Worm (Caenorhabditis elegans) whole organism, L1 larva: Measurements from ENCODE around the gene nstp-6.

Experiments
- C16A3.4 ChIP-seq: fragments of 150-350 bp; optimal IDR thresholded peaks from 2 replicates; lab custom pipeline; 2014; ENCODE audit warnings: missing biosample characterization, missing genetic modification characterization
- Y116A8C.19 ChIP-seq: sonication (generic microtip); optimal IDR thresholded peaks from 2 replicates; lab custom pipeline; 2016; ENCODE audit warnings: missing compliant biosample characterization, missing genetic modification characterization, borderline replicate concordance
- ama-1 ChIP-seq: fragments of 150-350 bp; optimal IDR thresholded peaks from 2 replicates; lab custom pipeline; 2014
- blmp-1 ChIP-seq: fragments of 150-350 bp; optimal IDR thresholded peaks from 2 replicates; lab custom pipeline; 2014; ENCODE audit warnings: missing biosample characterization, missing genetic modification characterization
- ceh-63 ChIP-seq: fragments of 200-800 bp; sonication (Bioruptor generic); optimal IDR thresholded peaks from 2 replicates; lab custom pipeline; 2018; ENCODE audit warnings: mild to moderate bottlenecking, missing genetic modification characterization, missing compliant biosample characterization
- ceh-8 ChIP-seq: fragments of 200-800 bp; sonication (Bioruptor generic); optimal IDR thresholded peaks from 2 replicates; lab custom pipeline; 2018; ENCODE audit warnings: mild to moderate bottlenecking, missing genetic modification characterization, moderate library complexity, missing compliant biosample characterization
- ceh-82 ChIP-seq, 3 experiments: fragments of 150-350 bp in 1 of 3; sonication (generic microtip) in 2 of 3; optimal IDR thresholded peaks; 2 replicates each; lab custom pipeline; 2014 to 2017; ENCODE audit warnings: missing biosample characterization in 3 of 3, missing genetic modification characterization in 3 of 3
- ceh-88 ChIP-seq: fragments of 200-800 bp; sonication (Bioruptor generic); IDR thresholded peaks from 2 replicates; pipeline ENCODE4 v1.3.6; 2022; ENCODE audit warnings: missing genetic modification characterization, missing compliant biosample characterization
- dpl-1 ChIP-seq, 3 experiments: fragments of 150-350 bp in 2 of 3; sonication (generic microtip) in 1 of 3; optimal IDR thresholded peaks; 2 replicates each; lab custom pipeline; 2014 to 2017; ENCODE audit warnings: missing biosample characterization in 3 of 3, missing genetic modification characterization in 3 of 3, missing genetic modification reagents in 3 of 3
- dsc-1 ChIP-seq: sonication (generic microtip); optimal IDR thresholded peaks from 2 replicates; lab custom pipeline; 2016; ENCODE audit warnings: mild to moderate bottlenecking, missing genetic modification characterization, missing compliant biosample characterization
- efl-1 ChIP-seq, 4 experiments: fragments of 150-350 bp; optimal IDR thresholded peaks in 3 of 4; peaks in 1 of 4; 1 replicate in 1 of 4; 2 replicates in 3 of 4; lab custom pipeline; 2014; ENCODE audit warnings: missing biosample characterization in 2 of 4, missing genetic modification characterization in 2 of 4, missing genetic modification reagents in 2 of 4
- efl-3 ChIP-seq: fragments of 200-800 bp; sonication (Bioruptor generic); optimal IDR thresholded peaks from 2 replicates; lab custom pipeline; 2018; ENCODE audit warnings: mild to moderate bottlenecking, missing genetic modification characterization, missing compliant biosample characterization
- egl-27 ChIP-seq, 2 experiments: fragments of 150-350 bp in 1 of 2; sonication (generic microtip); optimal IDR thresholded peaks; 3 replicates each; lab custom pipeline; 2017 to 2018; ENCODE audit warnings: missing biosample characterization in 2 of 2, missing genetic modification characterization in 2 of 2, missing genetic modification reagents in 2 of 2
- elt-2 ChIP-seq: sonication (generic microtip); optimal IDR thresholded peaks from 2 replicates; lab custom pipeline; 2016; ENCODE audit warnings: missing genetic modification characterization, mild to moderate bottlenecking, inconsistent platforms, missing compliant biosample characterization, missing genetic modification reagents
- fkh-8 ChIP-seq: sonication (generic microtip); optimal IDR thresholded peaks from 2 replicates; lab custom pipeline; 2016; ENCODE audit warnings: mild to moderate bottlenecking, missing genetic modification characterization, missing compliant biosample characterization
- fos-1 ChIP-seq: fragments of 150-350 bp; optimal IDR thresholded peaks from 2 replicates; lab custom pipeline; 2014; ENCODE audit warnings: missing biosample characterization, missing genetic modification characterization
- grh-1 ChIP-seq: fragments of 200-800 bp; sonication (Bioruptor generic); IDR thresholded peaks from 2 replicates; pipeline ENCODE4 v1.3.6; 2022; ENCODE audit warnings: missing genetic modification reagents, missing genetic modification characterization, missing compliant biosample characterization
- hlh-17 ChIP-seq: fragments of 200-800 bp; sonication (Bioruptor generic); optimal IDR thresholded peaks from 2 replicates; lab custom pipeline; 2018; ENCODE audit warnings: missing genetic modification characterization, mild to moderate bottlenecking, missing compliant biosample characterization, moderate library complexity, borderline replicate concordance
- hlh-4 ChIP-seq: sonication (generic microtip); optimal IDR thresholded peaks from 2 replicates; lab custom pipeline; 2016; ENCODE audit warnings: mild to moderate bottlenecking, missing genetic modification characterization, missing compliant biosample characterization
- irx-1 ChIP-seq: sonication (generic microtip); optimal IDR thresholded peaks from 2 replicates; lab custom pipeline; 2016; ENCODE audit warnings: missing genetic modification characterization, missing compliant biosample characterization
- lin-15B ChIP-seq: fragments of 150-350 bp; sonication (generic microtip); optimal IDR thresholded peaks from 3 replicates; lab custom pipeline; 2014; ENCODE audit warnings: missing biosample characterization, missing genetic modification characterization
- lin-35 ChIP-seq, 2 experiments: fragments of 150-350 bp; optimal IDR thresholded peaks; 2 replicates each; lab custom pipeline; 2014; ENCODE audit warnings: missing biosample characterization in 2 of 2, missing genetic modification characterization in 2 of 2, missing genetic modification reagents in 2 of 2
- lsy-2 ChIP-seq, 2 experiments: fragments of 150-350 bp; optimal IDR thresholded peaks; 2 replicates each; lab custom pipeline; 2014; ENCODE audit warnings: missing biosample characterization in 2 of 2, missing genetic modification characterization in 2 of 2
- mef-2 ChIP-seq: fragments of 150-350 bp; optimal IDR thresholded peaks from 2 replicates; lab custom pipeline; 2014; ENCODE audit warnings: missing biosample characterization, missing genetic modification characterization
- nhr-11 ChIP-seq: fragments of 150-350 bp; optimal IDR thresholded peaks from 2 replicates; lab custom pipeline; 2014; ENCODE audit warnings: missing biosample characterization, missing genetic modification characterization
- nhr-12 ChIP-seq: sonication (generic microtip); optimal IDR thresholded peaks from 2 replicates; lab custom pipeline; 2017; ENCODE audit warnings: missing biosample characterization, missing genetic modification characterization
- nhr-20 ChIP-seq: sonication (generic microtip); optimal IDR thresholded peaks from 2 replicates; lab custom pipeline; 2016; ENCODE audit warnings: mild to moderate bottlenecking, missing genetic modification characterization, missing compliant biosample characterization
- nhr-71 ChIP-seq: sonication (generic microtip); optimal IDR thresholded peaks from 2 replicates; lab custom pipeline; 2016; ENCODE audit warnings: mild to moderate bottlenecking, missing genetic modification characterization, moderate library complexity, missing compliant biosample characterization
- nhr-76 ChIP-seq: sonication (generic microtip); optimal IDR thresholded peaks from 2 replicates; lab custom pipeline; 2017; ENCODE audit warnings: missing biosample characterization, missing genetic modification characterization
- nhr-77 ChIP-seq: fragments of 150-350 bp; optimal IDR thresholded peaks from 2 replicates; lab custom pipeline; 2014; ENCODE audit warnings: missing biosample characterization, missing genetic modification characterization
- pqm-1 ChIP-seq: sonication (generic microtip); optimal IDR thresholded peaks from 3 replicates; lab custom pipeline; 2017; ENCODE audit warnings: missing biosample characterization, missing genetic modification characterization
- snu-23 ChIP-seq: sonication (generic microtip); optimal IDR thresholded peaks from 2 replicates; lab custom pipeline; 2016; ENCODE audit warnings: missing genetic modification characterization, missing compliant biosample characterization
- sox-4 ChIP-seq: sonication (generic microtip); optimal IDR thresholded peaks from 2 replicates; lab custom pipeline; 2016; ENCODE audit warnings: missing genetic modification characterization, missing compliant biosample characterization
- swsn-7 ChIP-seq: sonication (generic microtip); optimal IDR thresholded peaks from 2 replicates; lab custom pipeline; 2016; ENCODE audit warnings: missing genetic modification characterization, missing compliant biosample characterization
- tbx-2 ChIP-seq: sonication (generic microtip); optimal IDR thresholded peaks from 2 replicates; lab custom pipeline; 2016; ENCODE audit warnings: missing genetic modification characterization, missing compliant biosample characterization
- tlp-1 ChIP-seq: fragments of 150-350 bp; optimal IDR thresholded peaks from 2 replicates; lab custom pipeline; 2014; ENCODE audit warnings: missing biosample characterization, missing genetic modification characterization
- unc-30 ChIP-seq: sonication (generic microtip); optimal IDR thresholded peaks from 2 replicates; lab custom pipeline; 2017; ENCODE audit warnings: missing biosample characterization, missing genetic modification characterization
- unc-62 ChIP-seq: fragments of 150-350 bp; optimal IDR thresholded peaks from 2 replicates; lab custom pipeline; 2014; ENCODE audit warnings: missing biosample characterization, missing genetic modification reagents, missing genetic modification characterization
- vab-15 ChIP-seq: sonication (generic microtip); optimal IDR thresholded peaks from 2 replicates; lab custom pipeline; 2017; ENCODE audit warnings: missing genotype, mild to moderate bottlenecking, missing genetic modification characterization, missing compliant biosample characterization
- zag-1 ChIP-seq: fragments of 150-350 bp; optimal IDR thresholded peaks from 2 replicates; lab custom pipeline; 2014; ENCODE audit warnings: missing biosample characterization, missing genetic modification characterization
- zip-4 ChIP-seq: fragments of 200-800 bp; sonication (Bioruptor generic); optimal IDR thresholded peaks from 2 replicates; lab custom pipeline; 2018; ENCODE audit warnings: mild to moderate bottlenecking, missing genetic modification characterization, moderate library complexity, missing compliant biosample characterization
- ztf-11 ChIP-seq, 2 experiments: sonication (generic microtip); optimal IDR thresholded peaks; 2 replicates each; lab custom pipeline; 2016 to 2017; ENCODE audit warnings: missing genetic modification characterization in 2 of 2, missing biosample characterization in 1 of 2, missing compliant biosample characterization in 1 of 2
- ztf-4 ChIP-seq: fragments of 150-350 bp; optimal IDR thresholded peaks from 2 replicates; lab custom pipeline; 2014; ENCODE audit warnings: missing biosample characterization, missing genetic modification characterization

Gene nstp-6

DNA sequence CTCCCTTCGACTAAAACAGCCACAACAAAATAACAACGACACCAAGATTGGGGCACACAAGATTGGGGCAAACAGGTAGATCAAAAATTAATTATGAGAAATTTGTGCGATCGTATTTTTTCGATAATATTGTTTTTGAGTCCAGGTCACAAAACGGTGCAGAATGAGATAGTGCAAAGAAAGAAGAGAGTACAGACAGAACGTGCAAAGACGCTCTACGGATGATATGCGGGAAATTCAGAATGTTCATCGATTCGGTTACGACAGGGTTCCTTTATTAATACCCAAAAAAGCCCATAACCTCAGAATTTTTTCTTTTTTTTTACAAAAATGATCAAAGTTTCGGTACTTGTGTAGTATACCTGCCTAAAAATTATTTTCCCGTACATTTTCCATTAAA is 8.1 kb downstream of the nstp-6 start:
- no peak for TF ChIP-seq irx-1 (tag; lab: Kevin White, UChicago)
- peak; percentile 16 for TF ChIP-seq snu-23 (GFP tag; lab: Kevin White, UChicago)
- TF ChIP-seq ztf-11 (tag; optimal IDR thresholded peaks at IDR 0.05; lab: Kevin White, UChicago): no peak
- no peak for TF ChIP-seq vab-15 (tag; lab: Kevin White, UChicago)
- no peak for TF ChIP-seq ztf-4 (tag; lab: Kevin White, UChicago)
- no peak for TF ChIP-seq egl-27 (tag; optimal IDR thresholded peaks at IDR 0.05; lab: Kevin White, UChicago)
- no peak for TF ChIP-seq nhr-12 (tag; lab: Kevin White, UChicago)
- peak; percentile 17 to 53 (median 30) for TF ChIP-seq dpl-1 (GFP tag; optimal IDR thresholded peaks at IDR 0.05; lab: Kevin White, UChicago)
- no peak for TF ChIP-seq tbx-2 (tag; lab: Kevin White, UChicago)
- TF ChIP-seq efl-3 (GFP tag; lab: Kevin White, UChicago): no peak
- no peak for TF ChIP-seq nhr-76 (tag; lab: Kevin White, UChicago)
- TF ChIP-seq blmp-1 (tag; lab: Kevin White, UChicago): no peak
- TF ChIP-seq unc-30 (tag; lab: Kevin White, UChicago): no peak
- no peak for TF ChIP-seq nhr-11 (tag; lab: Kevin White, UChicago)
- TF ChIP-seq swsn-7: no peak
- TF ChIP-seq sox-4: no peak
- TF ChIP-seq efl-1 (optimal IDR thresholded peaks at IDR 0.05; lab: Kevin White, UChicago): peak; percentile 2 to 58
- TF ChIP-seq efl-1 (GFP tag; optimal IDR thresholded peaks at IDR 0.05 in 1 of 2; lab: Kevin White, UChicago): peak in 1 of 2 experiments; percentile 54
- no peak for TF ChIP-seq nhr-20 (tag; lab: Kevin White, UChicago)
- TF ChIP-seq unc-62 (GFP tag; lab: Kevin White, UChicago): no peak
- no peak for TF ChIP-seq ceh-63
- no peak for TF ChIP-seq nhr-71 (tag; lab: Kevin White, UChicago)
- TF ChIP-seq zag-1 (tag; lab: Kevin White, UChicago): no peak
- no peak for TF ChIP-seq zip-4 (GFP tag; lab: Kevin White, UChicago)
- no peak for TF ChIP-seq dsc-1 (tag; lab: Kevin White, UChicago)
- peak in 1 of 2 experiments; percentile 56 for TF ChIP-seq lsy-2 (tag; optimal IDR thresholded peaks at IDR 0.05; lab: Kevin White, UChicago)
- no peak for TF ChIP-seq fkh-8
- no peak for TF ChIP-seq grh-1
- no peak for TF ChIP-seq tlp-1 (tag; lab: Kevin White, UChicago)
- TF ChIP-seq ceh-82 (tag; optimal IDR thresholded peaks at IDR 0.05; lab: Kevin White, UChicago): no peak
- no peak for TF ChIP-seq Y116A8C.19 (tag; lab: Kevin White, UChicago)
- TF ChIP-seq ceh-88: no peak
- peak; percentile 10 to 62 for TF ChIP-seq lin-35 (GFP tag; optimal IDR thresholded peaks at IDR 0.05; lab: Kevin White, UChicago)

DNA sequence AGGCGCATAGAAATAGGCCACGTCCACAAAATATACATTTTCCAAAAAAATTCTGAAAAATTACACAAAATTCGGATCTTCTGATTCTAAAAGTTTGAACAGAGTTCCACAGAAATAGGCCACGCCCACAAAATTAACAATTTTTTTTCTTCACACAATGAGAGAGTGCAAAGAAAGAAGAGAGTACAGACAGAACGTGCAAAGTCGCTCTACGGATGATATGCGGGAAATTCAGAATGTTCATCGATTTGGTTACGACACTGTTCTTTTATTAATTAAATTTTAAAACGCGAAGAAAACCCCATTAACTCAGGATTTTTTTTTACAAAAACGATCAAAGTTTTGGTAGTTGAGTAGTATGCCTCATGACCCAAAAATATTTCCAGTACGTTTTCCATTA is 14.4 kb downstream of the nstp-6 start:
- TF ChIP-seq nhr-77 (tag; lab: Kevin White, UChicago) (no peak), fos-1 (no peak), ceh-8 (no peak), sox-4 (no peak), fkh-8 (no peak), blmp-1 (tag; lab: Kevin White, UChicago) (peak; percentile 35), efl-3 (GFP tag; lab: Kevin White, UChicago) (no peak), mef-2 (tag; lab: Kevin White, UChicago) (no peak), lin-35 (GFP tag; optimal IDR thresholded peaks at IDR 0.05; lab: Kevin White, UChicago) (peak; percentile 16 to 78), hlh-17 (GFP tag; lab: Kevin White, UChicago) (no peak), vab-15 (tag; lab: Kevin White, UChicago) (no peak), lin-15B (tag; lab: Kevin White, UChicago) (no peak), C16A3.4 (tag; lab: Kevin White, UChicago) (peak; percentile 1), elt-2 (no peak), lsy-2 (tag; optimal IDR thresholded peaks at IDR 0.05; lab: Kevin White, UChicago) (peak; percentile 24 to 70), hlh-4 (tag; lab: Kevin White, UChicago) (no peak), ama-1 (lab: Kevin White, UChicago) (no peak), dsc-1 (tag; lab: Kevin White, UChicago) (no peak), pqm-1 (tag; lab: Kevin White, UChicago) (no peak), ceh-63 (no peak), snu-23 (GFP tag; lab: Kevin White, UChicago) (peak; percentile 10), dpl-1 (GFP tag; optimal IDR thresholded peaks at IDR 0.05; lab: Kevin White, UChicago) (peak; percentile 33 to 76 (median 61)), unc-30 (tag; lab: Kevin White, UChicago) (no peak), efl-1 (optimal IDR thresholded peaks at IDR 0.05; lab: Kevin White, UChicago) (peak; percentile 50 to 66), efl-1 (GFP tag; optimal IDR thresholded peaks at IDR 0.05 in 1 of 2; lab: Kevin White, UChicago) (peak; percentile 67 to 96)
- TF ChIP-seq, all 84 proteins: peak for 7
